Fruit fly (Drosophila melanogaster) whole organism, embryonic: ENCODE data around the gene CG15403.

Experiments used
- Atf6 ChIP-seq: fragments of 200-800 bp; sonication (Bioruptor generic); IDR thresholded peaks from 2 replicates; pipeline ENCODE4 v1.3.6; 2022; ENCODE audit warnings: missing biosample characterization, missing genetic modification characterization
- CG10267 ChIP-seq: fragments of 200-800 bp; sonication (Bioruptor generic); optimal IDR thresholded peaks from 2 replicates; lab custom pipeline; 2018; ENCODE audit warnings: missing biosample characterization, mild to moderate bottlenecking, missing genetic modification characterization, moderate library complexity
- CG11085 ChIP-seq: fragments of 200-800 bp; sonication (Bioruptor generic); IDR thresholded peaks from 2 replicates; pipeline ENCODE4 v1.3.6; 2022; ENCODE audit warnings: missing biosample characterization, missing genetic modification characterization
- CG12299 ChIP-seq: fragments of 200-800 bp; sonication (Bioruptor generic); optimal IDR thresholded peaks from 2 replicates; lab custom pipeline; 2018; ENCODE audit warnings: missing biosample characterization, mild to moderate bottlenecking, missing genetic modification characterization
- CG13287 ChIP-seq: fragments of 200-800 bp; sonication (Bioruptor generic); IDR thresholded peaks from 2 replicates; pipeline ENCODE4 v1.3.6; 2022; ENCODE audit warnings: missing biosample characterization, missing genetic modification characterization; ENCODE audit not compliant: partially characterized antibody
- CG14050 ChIP-seq: fragments of 200-800 bp; sonication (Bioruptor generic); IDR thresholded peaks from 3 replicates; pipeline ENCODE4 v1.3.6; 2022; ENCODE audit warnings: missing biosample characterization, missing genetic modification characterization
- CG15269 ChIP-seq: fragments of 200-800 bp; sonication (Bioruptor generic); optimal IDR thresholded peaks from 2 replicates; lab custom pipeline; 2018; ENCODE audit warnings: missing biosample characterization, mild to moderate bottlenecking, missing genetic modification characterization, moderate library complexity
- CG15601 ChIP-seq: fragments of 200-800 bp; sonication (Bioruptor generic); optimal IDR thresholded peaks from 3 replicates; lab custom pipeline; 2019; ENCODE audit warnings: missing biosample characterization, mild to moderate bottlenecking, missing genetic modification characterization, moderate library complexity
- CG15696 ChIP-seq: fragments of 200-800 bp; sonication (Bioruptor generic); optimal IDR thresholded peaks from 2 replicates; lab custom pipeline; 2019; ENCODE audit warnings: missing biosample characterization, mild to moderate bottlenecking, missing genetic modification characterization, moderate library complexity
- CG16863 ChIP-seq: fragments of 200-800 bp; sonication (Bioruptor generic); optimal IDR thresholded peaks from 3 replicates; lab custom pipeline; 2016; ENCODE audit warnings: missing biosample characterization, missing genetic modification characterization
- CG17186 ChIP-seq: fragments of 200-800 bp; sonication (Bioruptor generic); optimal IDR thresholded peaks from 3 replicates; lab custom pipeline; 2017; ENCODE audit warnings: missing biosample characterization, missing genetic modification reagents, missing genetic modification characterization
- CG18262 ChIP-seq: fragments of 200-800 bp; optimal IDR thresholded peaks from 3 replicates; lab custom pipeline; 2019; ENCODE audit warnings: missing biosample characterization, mild to moderate bottlenecking, missing genetic modification characterization, moderate library complexity
- CG2678 ChIP-seq: fragments of 200-800 bp; sonication (Bioruptor generic); optimal IDR thresholded peaks from 3 replicates; lab custom pipeline; 2019; ENCODE audit warnings: missing biosample characterization, mild to moderate bottlenecking, missing genetic modification characterization, moderate library complexity
- CG30020 ChIP-seq: fragments of 200-800 bp; optimal IDR thresholded peaks from 2 replicates; lab custom pipeline; 2019; ENCODE audit warnings: missing biosample characterization, mild to moderate bottlenecking, missing genetic modification characterization, moderate library complexity
- CG3847 ChIP-seq: fragments of 200-800 bp; sonication (Bioruptor generic); IDR thresholded peaks from 2 replicates; pipeline ENCODE4 v1.3.6; 2022; ENCODE audit warnings: missing biosample characterization, missing genetic modification characterization
- CG4854 ChIP-seq: fragments of 200-800 bp; sonication (Bioruptor generic); optimal IDR thresholded peaks from 2 replicates; lab custom pipeline; 2016; ENCODE audit warnings: missing biosample characterization, missing genetic modification characterization, inconsistent platforms
- CG6683 ChIP-seq: fragments of 200-800 bp; sonication (Bioruptor generic); optimal IDR thresholded peaks from 2 replicates; lab custom pipeline; 2017; ENCODE audit warnings: missing biosample characterization, mild to moderate bottlenecking, missing genetic modification characterization, missing genetic modification reagents
- CG7745 ChIP-seq: fragments of 200-800 bp; sonication (Bioruptor generic); optimal IDR thresholded peaks from 2 replicates; lab custom pipeline; 2018; ENCODE audit warnings: missing biosample characterization, mild to moderate bottlenecking, missing genetic modification characterization, moderate library complexity
- CG7987 ChIP-seq: fragments of 200-800 bp; sonication (Bioruptor generic); optimal IDR thresholded peaks from 2 replicates; lab custom pipeline; 2018; ENCODE audit warnings: missing biosample characterization, mild to moderate bottlenecking, missing genetic modification characterization, moderate library complexity
- CG9727 ChIP-seq: fragments of 200-800 bp; sonication (Bioruptor generic); optimal IDR thresholded peaks from 3 replicates; lab custom pipeline; 2017; ENCODE audit warnings: missing biosample characterization, mild to moderate bottlenecking, missing genetic modification characterization
- D19A ChIP-seq: fragments of 200-800 bp; optimal IDR thresholded peaks from 3 replicates; lab custom pipeline; 2019; ENCODE audit warnings: missing biosample characterization, mild to moderate bottlenecking, missing genetic modification characterization, moderate library complexity
- Dek ChIP-seq: fragments of 200-800 bp; sonication (Bioruptor generic); optimal IDR thresholded peaks from 3 replicates; lab custom pipeline; 2019; ENCODE audit warnings: missing biosample characterization, mild to moderate bottlenecking, missing genetic modification characterization, moderate library complexity
- E2f1 ChIP-seq: fragments of 200-800 bp; sonication (Bioruptor generic); IDR thresholded peaks from 2 replicates; pipeline ENCODE4 v1.3.6; 2022; ENCODE audit warnings: missing biosample characterization, missing genetic modification characterization
- Lim3 ChIP-seq: fragments of 200-800 bp; sonication (Bioruptor generic); IDR thresholded peaks from 2 replicates; pipeline ENCODE4 v1.3.6; 2022; ENCODE audit warnings: missing biosample characterization, missing genetic modification characterization
- PHDP ChIP-seq: fragments of 200-800 bp; sonication (Bioruptor generic); optimal IDR thresholded peaks from 3 replicates; lab custom pipeline; 2018; ENCODE audit warnings: missing biosample characterization, mild to moderate bottlenecking, missing genetic modification characterization, moderate library complexity
- Sry-β ChIP-seq: fragments of 200-800 bp; sonication (Bioruptor generic); optimal IDR thresholded peaks from 2 replicates; lab custom pipeline; 2018; ENCODE audit warnings: missing biosample characterization, mild to moderate bottlenecking, missing genetic modification characterization, moderate library complexity
- Trl ChIP-seq, 3 experiments: fragments of >200 bp in 2 of 3; fragments of 200-800 bp in 1 of 3; sonication (Bioruptor generic) in 1 of 3; optimal IDR thresholded peaks; 2 replicates in 1 of 3; 3 replicates in 2 of 3; lab custom pipeline; 2016 to 2017; ENCODE audit warnings: missing biosample characterization in 1 of 3, missing genetic modification characterization in 1 of 3
- Vsx1 ChIP-seq: fragments of 200-800 bp; sonication (Bioruptor generic); optimal IDR thresholded peaks from 2 replicates; lab custom pipeline; 2017; ENCODE audit warnings: missing biosample characterization, mild to moderate bottlenecking, missing genetic modification characterization, missing genetic modification reagents
- ara ChIP-seq: fragments of 200-800 bp; sonication (Bioruptor generic); IDR thresholded peaks from 2 replicates; pipeline ENCODE4 v1.3.6; 2022; ENCODE audit warnings: missing biosample characterization, missing genetic modification characterization
- cg ChIP-seq: fragments of 200-800 bp; sonication (Bioruptor generic); optimal IDR thresholded peaks from 3 replicates; lab custom pipeline; 2019; ENCODE audit warnings: missing biosample characterization, mild to moderate bottlenecking, missing genetic modification characterization, moderate library complexity
- dimm ChIP-seq: fragments of 200-800 bp; sonication (Bioruptor generic); IDR thresholded peaks from 2 replicates; pipeline ENCODE4 v1.3.6; 2022; ENCODE audit warnings: missing biosample characterization, missing genetic modification characterization
- dmrt11E ChIP-seq: fragments of 200-800 bp; sonication (Bioruptor generic); optimal IDR thresholded peaks from 3 replicates; lab custom pipeline; 2018; ENCODE audit warnings: missing biosample characterization, mild to moderate bottlenecking, missing genetic modification characterization, moderate library complexity
- dpn ChIP-seq, 2 experiments: fragments of 200-800 bp; sonication (Bioruptor generic); optimal IDR thresholded peaks; 3 replicates each; lab custom pipeline; 2016; ENCODE audit warnings: missing biosample characterization in 2 of 2, missing genetic modification characterization in 2 of 2
- gem ChIP-seq: fragments of 200-800 bp; sonication (Bioruptor generic); optimal IDR thresholded peaks from 2 replicates; lab custom pipeline; 2019; ENCODE audit warnings: missing biosample characterization, mild to moderate bottlenecking, missing genetic modification characterization, moderate library complexity
- ham ChIP-seq: fragments of 200-800 bp; sonication (Bioruptor generic); IDR thresholded peaks from 2 replicates; pipeline ENCODE4 v1.3.6; 2022; ENCODE audit warnings: missing biosample characterization, missing genetic modification characterization
- inv ChIP-seq: fragments of 200-800 bp; sonication (Bioruptor generic); IDR thresholded peaks from 2 replicates; pipeline ENCODE4 v1.3.6; 2022; ENCODE audit warnings: missing biosample characterization, missing genetic modification characterization; ENCODE audit not compliant: partially characterized antibody
- jumu ChIP-seq: fragments of 200-800 bp; sonication (Bioruptor generic); optimal IDR thresholded peaks from 3 replicates; lab custom pipeline; 2016; ENCODE audit warnings: missing biosample characterization, missing genetic modification characterization
- knrl ChIP-seq: fragments of 200-800 bp; sonication (Bioruptor generic); IDR thresholded peaks from 3 replicates; pipeline ENCODE4 v1.3.6; 2022; ENCODE audit warnings: missing biosample characterization, missing genetic modification characterization; ENCODE audit not compliant: partially characterized antibody
- lab ChIP-seq: fragments of 200-800 bp; sonication (Bioruptor generic); optimal IDR thresholded peaks from 3 replicates; lab custom pipeline; 2017; ENCODE audit warnings: missing biosample characterization, missing genetic modification characterization, mild to moderate bottlenecking, moderate library complexity, missing genetic modification reagents
- lola ChIP-seq, 3 experiments: fragments of >200 bp in 2 of 3; fragments of 200-800 bp in 1 of 3; sonication (Bioruptor generic) in 1 of 3; optimal IDR thresholded peaks; 2 replicates each; lab custom pipeline; 2017 to 2019; ENCODE audit warnings: missing biosample characterization in 3 of 3, missing genetic modification characterization in 3 of 3, mild to moderate bottlenecking in 1 of 3, moderate library complexity in 1 of 3
- nerfin-1 ChIP-seq: fragments of 200-800 bp; sonication (Bioruptor generic); optimal IDR thresholded peaks from 3 replicates; lab custom pipeline; 2019; ENCODE audit warnings: missing biosample characterization, mild to moderate bottlenecking, missing genetic modification characterization, moderate library complexity
- odd ChIP-seq: fragments of 200-800 bp; sonication (Bioruptor generic); optimal IDR thresholded peaks from 2 replicates; lab custom pipeline; 2017; ENCODE audit warnings: missing biosample characterization, mild to moderate bottlenecking, missing genetic modification characterization
- org-1 ChIP-seq: fragments of 200-800 bp; sonication (Bioruptor generic); optimal IDR thresholded peaks from 2 replicates; lab custom pipeline; 2017; ENCODE audit warnings: missing biosample characterization, missing genetic modification characterization
- sob ChIP-seq: fragments of 200-800 bp; sonication (Bioruptor generic); IDR thresholded peaks from 2 replicates; pipeline ENCODE4 v1.3.6; 2022; ENCODE audit warnings: missing biosample characterization, missing genetic modification characterization
- tin ChIP-seq: fragments of 200-800 bp; sonication (Bioruptor generic); optimal IDR thresholded peaks from 3 replicates; lab custom pipeline; 2016; ENCODE audit warnings: missing biosample characterization, missing genetic modification characterization
- tio ChIP-seq: fragments of 200-800 bp; sonication (Bioruptor generic); optimal IDR thresholded peaks from 2 replicates; lab custom pipeline; 2017; ENCODE audit warnings: missing biosample characterization, missing genetic modification characterization, inconsistent platforms
- trem ChIP-seq: fragments of 200-800 bp; optimal IDR thresholded peaks from 3 replicates; lab custom pipeline; 2019; ENCODE audit warnings: missing biosample characterization, mild to moderate bottlenecking, missing genetic modification characterization, moderate library complexity
- unc-4 ChIP-seq: fragments of 200-800 bp; sonication (Bioruptor generic); IDR thresholded peaks from 2 replicates; pipeline ENCODE4 v1.3.6; 2022; ENCODE audit warnings: missing biosample characterization, missing genetic modification characterization; ENCODE audit not compliant: partially characterized antibody
- wek ChIP-seq: fragments of 200-800 bp; sonication (Bioruptor generic); optimal IDR thresholded peaks from 3 replicates; lab custom pipeline; 2018; ENCODE audit warnings: missing biosample characterization, mild to moderate bottlenecking, missing genetic modification characterization, moderate library complexity
- zf30C ChIP-seq: fragments of 200-800 bp; sonication (Bioruptor generic); optimal IDR thresholded peaks from 3 replicates; lab custom pipeline; 2018; ENCODE audit warnings: missing biosample characterization, mild to moderate bottlenecking, missing genetic modification characterization

The CG15403 gene

dm6 chr2L:3114132-3114531 is 14.3 kb upstream of the CG15403 start (continued):
- no peak for TF ChIP-seq E2f1 (GFP tag; lab: Robert Waterston, UW)
- TF ChIP-seq org-1 (GFP tag; lab: Kevin White, UChicago): no peak
- TF ChIP-seq Atf6 (GFP tag; lab: Robert Waterston, UW): 0 out of 2 replicates have a peak, but pooled peaks have one; percentile 34
- no peak for TF ChIP-seq dpn (GFP tag; optimal IDR thresholded peaks at IDR 0.05; lab: Kevin White, UChicago)
- peak; percentile 20 for TF ChIP-seq PHDP
- no peak for TF ChIP-seq jumu (GFP tag; lab: Kevin White, UChicago)
- TF ChIP-seq tio (GFP tag; lab: Kevin White, UChicago): no peak
- TF ChIP-seq nerfin-1 (tag; lab: Kevin White, UChicago): no peak
- no peak for TF ChIP-seq Dek
- no peak for TF ChIP-seq tin (GFP tag; lab: Kevin White, UChicago)
- no peak for TF ChIP-seq CG7987 (GFP tag; lab: Kevin White, UChicago)
- TF ChIP-seq wek (GFP tag; lab: Kevin White, UChicago): peak; percentile 7
- no peak for TF ChIP-seq CG16863 (GFP tag; lab: Kevin White, UChicago)
- no peak for TF ChIP-seq ham (GFP tag; lab: Robert Waterston, UW)
- TF ChIP-seq cg (GFP tag; lab: Kevin White, UChicago): no peak
- no peak for TF ChIP-seq D19A (tag; lab: Kevin White, UChicago)
- TF ChIP-seq CG15269 (tag; lab: Kevin White, UChicago): no peak
- TF ChIP-seq gem: no peak
- no peak for TF ChIP-seq CG17186 (GFP tag; lab: Kevin White, UChicago)
- TF ChIP-seq lola (GFP tag; optimal IDR thresholded peaks at IDR 0.05; lab: Kevin White, UChicago): no peak
- TF ChIP-seq Trl (optimal IDR thresholded peaks at IDR 0.05; lab: Kevin White, UChicago): no peak
- no peak for TF ChIP-seq Trl (GFP tag; optimal IDR thresholded peaks at IDR 0.05; lab: Kevin White, UChicago)
- TF ChIP-seq CG13287 (GFP tag; lab: Robert Waterston, UW): no peak
- no peak for TF ChIP-seq trem (tag; lab: Kevin White, UChicago)
- TF ChIP-seq lab (GFP tag; lab: Kevin White, UChicago): peak; percentile 70
- no peak for TF ChIP-seq CG6683 (GFP tag; lab: Kevin White, UChicago)
- TF ChIP-seq dimm (GFP tag; lab: Robert Waterston, UW): no peak
- no peak for TF ChIP-seq CG15601 (tag; lab: Kevin White, UChicago)
- no peak for TF ChIP-seq CG14050 (GFP tag; lab: Robert Waterston, UW)
- peak; percentile 19 for TF ChIP-seq CG2678 (tag; lab: Kevin White, UChicago)
- TF ChIP-seq CG30020: no peak
- TF ChIP-seq Lim3 (GFP tag; lab: Robert Waterston, UW): no peak
- no peak for TF ChIP-seq unc-4 (GFP tag; lab: Robert Waterston, UW)
- no peak for TF ChIP-seq knrl
- no peak for TF ChIP-seq zf30C (GFP tag; lab: Kevin White, UChicago)
- TF ChIP-seq dmrt11E: no peak
- no peak for TF ChIP-seq CG11085 (GFP tag; lab: Robert Waterston, UW)
- peak; percentile 26 for TF ChIP-seq odd (GFP tag; lab: Kevin White, UChicago)
- no peak for TF ChIP-seq CG15696
- no peak for TF ChIP-seq inv
- TF ChIP-seq Sry-β (GFP tag; lab: Kevin White, UChicago): no peak
- TF ChIP-seq sob (GFP tag; lab: Robert Waterston, UW): peak; percentile 8; the same call in 1 of the 2 replicates
- TF ChIP-seq CG3847 (GFP tag; lab: Robert Waterston, UW): no peak
- TF ChIP-seq CG4854: no peak
- TF ChIP-seq CG18262: no peak
- no peak for TF ChIP-seq Vsx1
- no peak for TF ChIP-seq CG12299 (tag; lab: Kevin White, UChicago)
- TF ChIP-seq CG10267 (tag; lab: Kevin White, UChicago): no peak
- TF ChIP-seq CG9727: no peak
- no peak for TF ChIP-seq ara
- no peak for TF ChIP-seq CG7745
